Fruit fly (Drosophila melanogaster) whole organism, embryonic: Measurements from ENCODE around the gene meigo.

ENCODE experiments used
- Antp ChIP-seq: fragments of 200-800 bp; sonication (Bioruptor generic); optimal IDR thresholded peaks from 3 replicates; lab custom pipeline; 2016; ENCODE audit warnings: missing biosample characterization, missing genetic modification characterization
- CG1024 ChIP-seq: fragments of 200-800 bp; sonication (Bioruptor generic); IDR thresholded peaks from 2 replicates; pipeline ENCODE4 v1.3.6; 2022; ENCODE audit warnings: missing biosample characterization, missing genetic modification characterization
- CG11085 ChIP-seq: fragments of 200-800 bp; sonication (Bioruptor generic); IDR thresholded peaks from 2 replicates; pipeline ENCODE4 v1.3.6; 2022; ENCODE audit warnings: missing biosample characterization, missing genetic modification characterization
- CG11456 ChIP-seq: fragments of 200-800 bp; sonication (Bioruptor generic); IDR thresholded peaks from 3 replicates; pipeline ENCODE4 v1.3.6; 2022; ENCODE audit warnings: missing biosample characterization, missing genetic modification characterization
- CG12299 ChIP-seq: fragments of 200-800 bp; sonication (Bioruptor generic); optimal IDR thresholded peaks from 2 replicates; lab custom pipeline; 2018; ENCODE audit warnings: missing biosample characterization, mild to moderate bottlenecking, missing genetic modification characterization
- CG12744 ChIP-seq: fragments of 200-800 bp; sonication (Bioruptor generic); optimal IDR thresholded peaks from 2 replicates; lab custom pipeline; 2016; ENCODE audit warnings: missing biosample characterization, missing genetic modification characterization
- CG13123 ChIP-seq: fragments of 200-800 bp; sonication (Bioruptor generic); optimal IDR thresholded peaks from 2 replicates; lab custom pipeline; 2016; ENCODE audit warnings: missing biosample characterization, missing genetic modification characterization
- CG13287 ChIP-seq: fragments of 200-800 bp; sonication (Bioruptor generic); IDR thresholded peaks from 2 replicates; pipeline ENCODE4 v1.3.6; 2022; ENCODE audit warnings: missing biosample characterization, missing genetic modification characterization; ENCODE audit not compliant: partially characterized antibody
- CG13424 ChIP-seq: fragments of 200-800 bp; sonication (Bioruptor generic); optimal IDR thresholded peaks from 2 replicates; lab custom pipeline; 2019; ENCODE audit warnings: missing biosample characterization, mild to moderate bottlenecking, missing genetic modification characterization, moderate library complexity
- CG14860 ChIP-seq: fragments of 200-800 bp; sonication (Bioruptor generic); IDR thresholded peaks from 3 replicates; pipeline ENCODE4 v1.3.6; 2022; ENCODE audit warnings: missing biosample characterization, missing genetic modification characterization; ENCODE audit not compliant: partially characterized antibody
- CG15601 ChIP-seq: fragments of 200-800 bp; sonication (Bioruptor generic); optimal IDR thresholded peaks from 3 replicates; lab custom pipeline; 2019; ENCODE audit warnings: missing biosample characterization, mild to moderate bottlenecking, missing genetic modification characterization, moderate library complexity
- CG1603 ChIP-seq: fragments of 200-800 bp; sonication (Bioruptor generic); optimal IDR thresholded peaks from 2 replicates; lab custom pipeline; 2019; ENCODE audit warnings: missing biosample characterization, mild to moderate bottlenecking, missing genetic modification characterization, moderate library complexity
- CG1647 ChIP-seq: fragments of 200-800 bp; sonication (Bioruptor generic); optimal IDR thresholded peaks from 3 replicates; lab custom pipeline; 2016; ENCODE audit warnings: missing biosample characterization, missing genetic modification characterization
- CG16779 ChIP-seq: fragments of 200-800 bp; sonication (Bioruptor generic); IDR thresholded peaks from 2 replicates; pipeline ENCODE4 v1.3.6; 2022; ENCODE audit warnings: missing biosample characterization, missing genetic modification characterization
- CG17612 ChIP-seq: fragments of 200-800 bp; sonication (Bioruptor generic); IDR thresholded peaks from 2 replicates; pipeline ENCODE4 v1.3.6; 2022; ENCODE audit warnings: missing biosample characterization, missing genetic modification characterization
- CG30431 ChIP-seq: fragments of 200-800 bp; sonication (Bioruptor generic); optimal IDR thresholded peaks from 2 replicates; lab custom pipeline; 2017; ENCODE audit warnings: missing biosample characterization, missing genetic modification characterization
- CG31365 ChIP-seq: fragments of 200-800 bp; sonication (Bioruptor generic); optimal IDR thresholded peaks from 2 replicates; lab custom pipeline; 2018; ENCODE audit warnings: missing biosample characterization, mild to moderate bottlenecking, missing genetic modification characterization
- CG31388 ChIP-seq: fragments of 200-800 bp; sonication (Bioruptor generic); optimal IDR thresholded peaks from 2 replicates; lab custom pipeline; 2016; ENCODE audit warnings: missing biosample characterization, missing genetic modification characterization
- CG33557 ChIP-seq: fragments of 200-800 bp; sonication (Bioruptor generic); optimal IDR thresholded peaks from 2 replicates; lab custom pipeline; 2019; ENCODE audit warnings: missing biosample characterization, mild to moderate bottlenecking, missing genetic modification characterization, moderate library complexity
- CG3838 ChIP-seq: fragments of 200-800 bp; sonication (Bioruptor generic); optimal IDR thresholded peaks from 3 replicates; lab custom pipeline; 2016; ENCODE audit warnings: missing biosample characterization, missing genetic modification characterization
- CG4360 ChIP-seq: fragments of 200-800 bp; sonication (Bioruptor generic); IDR thresholded peaks from 2 replicates; pipeline ENCODE4 v1.3.6; 2022; ENCODE audit warnings: missing biosample characterization, missing genetic modification characterization
- CG4854 ChIP-seq: fragments of 200-800 bp; sonication (Bioruptor generic); optimal IDR thresholded peaks from 2 replicates; lab custom pipeline; 2016; ENCODE audit warnings: missing biosample characterization, missing genetic modification characterization, inconsistent platforms
- CG5953 ChIP-seq: fragments of 200-800 bp; sonication (Bioruptor generic); IDR thresholded peaks from 2 replicates; pipeline ENCODE4 v1.3.6; 2022; ENCODE audit warnings: missing biosample characterization, missing genetic modification characterization
- CG7271 ChIP-seq: fragments of 200-800 bp; sonication (Bioruptor generic); optimal IDR thresholded peaks from 2 replicates; lab custom pipeline; 2018; ENCODE audit warnings: missing biosample characterization, mild to moderate bottlenecking, missing genetic modification characterization, moderate library complexity
- E2f1 ChIP-seq: fragments of 200-800 bp; sonication (Bioruptor generic); IDR thresholded peaks from 2 replicates; pipeline ENCODE4 v1.3.6; 2022; ENCODE audit warnings: missing biosample characterization, missing genetic modification characterization
- Fer3 ChIP-seq: fragments of 200-800 bp; sonication (Bioruptor generic); optimal IDR thresholded peaks from 2 replicates; lab custom pipeline; 2018; ENCODE audit warnings: missing biosample characterization, mild to moderate bottlenecking, missing genetic modification characterization, moderate library complexity
- H2.0 ChIP-seq: fragments of 200-800 bp; sonication (Bioruptor generic); IDR thresholded peaks from 2 replicates; pipeline ENCODE4 v1.3.6; 2022; ENCODE audit warnings: missing biosample characterization, missing genetic modification characterization
- HLH54F ChIP-seq: fragments of 200-800 bp; sonication (Bioruptor generic); optimal IDR thresholded peaks from 3 replicates; lab custom pipeline; 2016; ENCODE audit warnings: missing biosample characterization, missing genetic modification characterization
- Hr39 ChIP-seq: fragments of >200 bp; optimal IDR thresholded peaks from 2 replicates; lab custom pipeline; 2017
- Hsf ChIP-seq: fragments of 200-800 bp; sonication (Bioruptor generic); optimal IDR thresholded peaks from 3 replicates; lab custom pipeline; 2016; ENCODE audit warnings: missing biosample characterization, missing genetic modification characterization
- Lim3 ChIP-seq: fragments of 200-800 bp; sonication (Bioruptor generic); IDR thresholded peaks from 2 replicates; pipeline ENCODE4 v1.3.6; 2022; ENCODE audit warnings: missing biosample characterization, missing genetic modification characterization
- Sry-β ChIP-seq: fragments of 200-800 bp; sonication (Bioruptor generic); optimal IDR thresholded peaks from 2 replicates; lab custom pipeline; 2018; ENCODE audit warnings: missing biosample characterization, mild to moderate bottlenecking, missing genetic modification characterization, moderate library complexity
- abd-A ChIP-seq: fragments of 200-800 bp; sonication (Bioruptor generic); optimal IDR thresholded peaks from 3 replicates; lab custom pipeline; 2019; ENCODE audit warnings: missing biosample characterization, mild to moderate bottlenecking, missing genetic modification characterization, moderate library complexity
- cas ChIP-seq: fragments of 200-800 bp; sonication (Bioruptor generic); IDR thresholded peaks from 2 replicates; pipeline ENCODE4 v1.3.6; 2022; ENCODE audit warnings: missing biosample characterization, missing genetic modification characterization
- crp ChIP-seq, 2 experiments: fragments of 200-800 bp; sonication (Bioruptor generic); optimal IDR thresholded peaks; 2 replicates in 1 of 2; 3 replicates in 1 of 2; lab custom pipeline; 2017; ENCODE audit warnings: missing biosample characterization in 2 of 2, missing genetic modification characterization in 2 of 2, mild to moderate bottlenecking in 1 of 2, moderate library complexity in 1 of 2
- dm ChIP-seq: fragments of 200-800 bp; sonication (Bioruptor generic); optimal IDR thresholded peaks from 3 replicates; lab custom pipeline; 2016; ENCODE audit warnings: missing biosample characterization, missing genetic modification characterization
- ems ChIP-seq: fragments of 200-800 bp; sonication (Bioruptor generic); optimal IDR thresholded peaks from 3 replicates; lab custom pipeline; 2016; ENCODE audit warnings: missing biosample characterization, missing genetic modification characterization
- gro ChIP-seq: fragments of 200-800 bp; sonication (Bioruptor generic); optimal IDR thresholded peaks from 2 replicates; lab custom pipeline; 2016; ENCODE audit warnings: missing biosample characterization, missing genetic modification characterization
- gt ChIP-seq: fragments of 200-800 bp; sonication (Bioruptor generic); IDR thresholded peaks from 2 replicates; pipeline ENCODE4 v1.3.6; 2022; ENCODE audit warnings: missing biosample characterization, missing genetic modification characterization
- jing ChIP-seq: fragments of 200-800 bp; sonication (Bioruptor generic); optimal IDR thresholded peaks from 2 replicates; lab custom pipeline; 2018; ENCODE audit warnings: missing biosample characterization, mild to moderate bottlenecking, missing genetic modification characterization
- kah ChIP-seq: fragments of 200-800 bp; sonication (Bioruptor generic); optimal IDR thresholded peaks from 2 replicates; lab custom pipeline; 2018; ENCODE audit warnings: missing biosample characterization, mild to moderate bottlenecking, missing genetic modification characterization
- klu ChIP-seq: fragments of 200-800 bp; sonication (Bioruptor generic); IDR thresholded peaks from 2 replicates; pipeline ENCODE4 v1.3.6; 2022; ENCODE audit warnings: missing biosample characterization, missing genetic modification characterization
- oc ChIP-seq: fragments of 200-800 bp; sonication (Bioruptor generic); optimal IDR thresholded peaks from 2 replicates; lab custom pipeline; 2018; ENCODE audit warnings: missing biosample characterization, mild to moderate bottlenecking, missing genetic modification characterization, moderate library complexity
- pan ChIP-seq, 4 experiments: fragments of >200 bp in 3 of 4; fragments of 200-800 bp in 1 of 4; sonication (Bioruptor generic) in 1 of 4; optimal IDR thresholded peaks in 3 of 4; IDR thresholded peaks in 1 of 4; 2 replicates each; pipeline versions ENCODE4 v1.3.6 to Lab custom; 2017 to 2022; ENCODE audit warnings: missing biosample characterization in 2 of 4, missing genetic modification characterization in 2 of 4, mixed read lengths in 1 of 4
- ranshi ChIP-seq: fragments of 200-800 bp; sonication (Bioruptor generic); IDR thresholded peaks from 2 replicates; pipeline ENCODE4 v1.3.6; 2022; ENCODE audit warnings: missing biosample characterization, missing genetic modification characterization
- salm ChIP-seq: fragments of 200-800 bp; sonication (Bioruptor generic); optimal IDR thresholded peaks from 2 replicates; lab custom pipeline; 2018; ENCODE audit warnings: missing biosample characterization, mild to moderate bottlenecking, missing genetic modification characterization
- ssp ChIP-seq: fragments of 200-800 bp; sonication (Bioruptor generic); IDR thresholded peaks from 2 replicates; pipeline ENCODE4 v1.3.6; 2022; ENCODE audit warnings: missing biosample characterization, missing genetic modification characterization
- tup ChIP-seq: fragments of 200-800 bp; sonication (Bioruptor generic); optimal IDR thresholded peaks from 2 replicates; lab custom pipeline; 2016; ENCODE audit warnings: missing biosample characterization, mild to moderate bottlenecking, missing genetic modification characterization, moderate library complexity
- twi ChIP-seq: fragments of 200-800 bp; optimal IDR thresholded peaks from 2 replicates; lab custom pipeline; 2019; ENCODE audit warnings: missing biosample characterization, mild to moderate bottlenecking, missing genetic modification characterization, moderate library complexity
- zfh2 ChIP-seq: fragments of 200-800 bp; sonication (Bioruptor generic); optimal IDR thresholded peaks from 2 replicates; lab custom pipeline; 2016; ENCODE audit warnings: missing biosample characterization, missing genetic modification characterization

meigo gene

DNA sequence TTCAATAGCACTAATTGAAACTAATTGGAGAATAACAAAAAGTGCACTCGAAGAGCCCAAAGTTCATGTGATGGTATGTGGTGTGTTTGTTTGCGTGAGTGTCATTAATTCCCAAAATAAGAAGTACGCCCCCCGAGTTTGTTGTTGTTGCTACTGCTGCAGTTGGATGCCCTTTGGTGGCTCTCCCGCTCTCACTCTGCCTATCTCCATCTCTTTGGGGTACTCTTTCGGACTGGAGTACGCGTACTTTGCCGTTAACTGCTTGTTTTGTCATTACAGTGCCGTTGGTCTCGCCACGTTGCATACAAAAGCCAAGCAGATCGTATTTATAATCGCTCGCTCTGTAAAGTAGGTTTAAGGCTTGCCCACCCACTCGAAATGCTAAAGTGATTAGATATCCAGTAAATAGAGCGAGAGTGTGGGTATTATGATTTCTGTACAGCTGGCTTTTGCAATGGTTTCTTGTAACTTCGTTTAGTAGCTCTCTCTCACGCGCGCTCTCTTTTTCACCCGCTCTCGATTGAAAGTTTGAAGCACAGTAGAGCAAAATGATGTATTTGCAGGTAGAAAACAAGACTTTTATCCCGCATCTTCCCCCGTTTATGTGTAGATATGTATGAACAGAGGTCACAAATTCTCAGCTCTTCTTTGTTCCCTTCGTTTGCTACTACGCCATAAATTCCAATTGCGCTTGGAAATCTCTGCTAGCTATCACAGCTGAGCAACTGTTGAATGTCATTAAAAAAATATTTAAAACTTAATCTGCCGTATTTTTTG is 25.9 kb upstream of the meigo start (continued):
- no peak for TF ChIP-seq CG33557 (GFP tag; lab: Kevin White, UChicago)
- TF ChIP-seq Fer3 (tag; lab: Kevin White, UChicago) = peak; percentile 14
- no peak for TF ChIP-seq crp (GFP tag; optimal IDR thresholded peaks at IDR 0.05; lab: Kevin White, UChicago)
- TF ChIP-seq oc (tag; lab: Kevin White, UChicago) = peak; percentile 42
- no peak for TF ChIP-seq abd-A (tag; lab: Kevin White, UChicago)
- no peak for TF ChIP-seq twi (tag; lab: Kevin White, UChicago)
- no peak for TF ChIP-seq CG4854 (GFP tag; lab: Kevin White, UChicago)
- TF ChIP-seq ranshi (GFP tag; lab: Robert Waterston, UW) = no peak
- TF ChIP-seq CG1647 (GFP tag; lab: Kevin White, UChicago) = no peak
- no peak for TF ChIP-seq CG16779 (GFP tag; lab: Robert Waterston, UW)
- TF ChIP-seq E2f1 = no peak
- TF ChIP-seq pan (optimal IDR thresholded peaks at IDR 0.05; lab: Kevin White, UChicago) = no peak
- no peak for TF ChIP-seq pan (GFP tag; optimal IDR thresholded peaks at IDR 0.05 in 1 of 2, IDR thresholded peaks at IDR 0.05 in 1 of 2)
- no peak for TF ChIP-seq CG3838
- TF ChIP-seq CG5953 (GFP tag; lab: Robert Waterston, UW) = no peak
- TF ChIP-seq dm (GFP tag; lab: Kevin White, UChicago) = no peak
- TF ChIP-seq CG11085 (GFP tag; lab: Robert Waterston, UW) = no peak
- no peak for TF ChIP-seq CG13123 (GFP tag; lab: Kevin White, UChicago)
- TF ChIP-seq Hsf (GFP tag; lab: Kevin White, UChicago) = peak; percentile 20
- no peak for TF ChIP-seq cas (GFP tag; lab: Robert Waterston, UW)
- TF ChIP-seq ems (GFP tag; lab: Kevin White, UChicago) = peak; percentile 36
- no peak for TF ChIP-seq HLH54F (GFP tag; lab: Kevin White, UChicago)
- TF ChIP-seq Sry-β (GFP tag; lab: Kevin White, UChicago) = no peak
- no peak for TF ChIP-seq CG30431 (GFP tag; lab: Kevin White, UChicago)
- no peak for TF ChIP-seq tup (GFP tag; lab: Kevin White, UChicago)
- no peak for TF ChIP-seq jing (GFP tag; lab: Kevin White, UChicago)
- TF ChIP-seq gro (GFP tag; lab: Kevin White, UChicago) = no peak
- TF ChIP-seq CG7271 (tag; lab: Kevin White, UChicago) = no peak
- TF ChIP-seq CG12299 = no peak
- no peak for TF ChIP-seq CG13287 (GFP tag; lab: Robert Waterston, UW)
- no peak for TF ChIP-seq Hr39 (lab: Kevin White, UChicago)
- no peak for TF ChIP-seq CG14860
- peak; percentile 24 for TF ChIP-seq Antp
- no peak for TF ChIP-seq klu
- peak; percentile 79 for TF ChIP-seq CG31365 (tag; lab: Kevin White, UChicago)
- TF ChIP-seq H2.0 (GFP tag; lab: Robert Waterston, UW) = 0 out of 2 replicates have a peak, but pooled peaks have one; percentile 14
- TF ChIP-seq CG1024 (GFP tag; lab: Robert Waterston, UW) = no peak
- TF ChIP-seq CG15601 (tag; lab: Kevin White, UChicago) = no peak
- no peak for TF ChIP-seq CG1603 (tag; lab: Kevin White, UChicago)
- no peak for TF ChIP-seq ssp (GFP tag; lab: Robert Waterston, UW)
- TF ChIP-seq kah = no peak
- TF ChIP-seq CG11456 (GFP tag; lab: Robert Waterston, UW) = no peak; the same call in 2 of the 3 replicates
- peak; percentile 38 for TF ChIP-seq salm (tag; lab: Kevin White, UChicago)
- peak; percentile 45 for TF ChIP-seq CG13424 (tag; lab: Kevin White, UChicago)
- TF ChIP-seq CG4360 = peak; percentile 88
- no peak for TF ChIP-seq CG17612
- no peak for TF ChIP-seq Lim3 (GFP tag; lab: Robert Waterston, UW)
- TF ChIP-seq CG31388 = no peak
- no peak for TF ChIP-seq zfh2
- TF ChIP-seq CG12744 (GFP tag; lab: Kevin White, UChicago) = no peak
- no peak for TF ChIP-seq gt (GFP tag; lab: Robert Waterston, UW)
